Worm (Caenorhabditis elegans) whole organism, L3 larva: ENCODE measurements around the gene srt-45.
A peak's percentile ranks its signal among the peaks of the same experiment; 100 is the strongest.

Experiments used
- R02D3.7 ChIP-seq: fragments of 150-350 bp; optimal IDR thresholded peaks from 2 replicates; lab custom pipeline; 2014; ENCODE audit warnings: missing biosample characterization, missing genetic modification characterization
- ZK546.5 ChIP-seq: sonication (generic microtip); optimal IDR thresholded peaks from 2 replicates; lab custom pipeline; 2017; ENCODE audit warnings: missing biosample characterization, missing genetic modification characterization
- aly-2 ChIP-seq: fragments of 150-350 bp; optimal IDR thresholded peaks from 2 replicates; lab custom pipeline; 2014; ENCODE audit warnings: missing biosample characterization, missing genetic modification characterization
- ama-1 ChIP-seq: fragments of 150-350 bp; optimal IDR thresholded peaks from 2 replicates; lab custom pipeline; 2018
- ceh-16 ChIP-seq: sonication (generic microtip); optimal IDR thresholded peaks from 2 replicates; lab custom pipeline; 2017; ENCODE audit warnings: missing biosample characterization, missing genetic modification characterization
- ceh-82 ChIP-seq: fragments of 150-350 bp; optimal IDR thresholded peaks from 2 replicates; lab custom pipeline; 2014; ENCODE audit warnings: missing biosample characterization, missing genetic modification characterization
- ceh-9 ChIP-seq: sonication (generic microtip); optimal IDR thresholded peaks from 2 replicates; lab custom pipeline; 2018; ENCODE audit warnings: missing biosample characterization, missing genetic modification characterization
- daf-12 ChIP-seq: fragments of 150-350 bp; optimal IDR thresholded peaks from 2 replicates; lab custom pipeline; 2014; ENCODE audit warnings: missing biosample characterization, missing genetic modification reagents, missing genetic modification characterization
- egl-27 ChIP-seq: sonication (generic microtip); optimal IDR thresholded peaks from 4 replicates; lab custom pipeline; 2017; ENCODE audit warnings: missing biosample characterization, missing genetic modification reagents, missing genetic modification characterization
- egl-5 ChIP-seq: fragments of 150-350 bp; optimal IDR thresholded peaks from 2 replicates; lab custom pipeline; 2017; ENCODE audit warnings: missing biosample characterization, missing genetic modification reagents, missing genetic modification characterization, inconsistent platforms
- elt-1 ChIP-seq: fragments of 150-350 bp; optimal IDR thresholded peaks from 2 replicates; lab custom pipeline; 2014; ENCODE audit warnings: missing biosample characterization, missing genetic modification characterization
- elt-2 ChIP-seq: sonication (generic microtip); optimal IDR thresholded peaks from 2 replicates; lab custom pipeline; 2016; ENCODE audit warnings: missing genetic modification reagents, mild to moderate bottlenecking, missing genetic modification characterization, missing compliant biosample characterization
- elt-3 ChIP-seq, 3 experiments: fragments of 150-350 bp in 1 of 3; sonication (generic microtip) in 2 of 3; optimal IDR thresholded peaks; 2 replicates in 2 of 3; 4 replicates in 1 of 3; lab custom pipeline; 2014 to 2017; ENCODE audit warnings: missing biosample characterization in 3 of 3, missing genetic modification characterization in 3 of 3
- eor-1 ChIP-seq, 2 experiments: fragments of 150-350 bp; optimal IDR thresholded peaks; 2 replicates each; lab custom pipeline; 2014 to 2018; ENCODE audit warnings: missing biosample characterization in 2 of 2, missing genetic modification characterization in 2 of 2
- fkh-10 ChIP-seq: sonication (generic microtip); optimal IDR thresholded peaks from 2 replicates; lab custom pipeline; 2017; ENCODE audit warnings: missing biosample characterization, missing genetic modification reagents, missing genetic modification characterization
- hmg-11 ChIP-seq: sonication (generic microtip); optimal IDR thresholded peaks from 2 replicates; lab custom pipeline; 2016; ENCODE audit warnings: missing genetic modification characterization, missing compliant biosample characterization
- lin-15B ChIP-seq: fragments of 150-350 bp; optimal IDR thresholded peaks from 2 replicates; lab custom pipeline; 2014; ENCODE audit warnings: missing biosample characterization, missing genetic modification characterization
- lsy-12 ChIP-seq: sonication (generic microtip); optimal IDR thresholded peaks from 2 replicates; lab custom pipeline; 2016; ENCODE audit warnings: mild to moderate bottlenecking, missing genetic modification characterization, missing compliant biosample characterization
- mdl-1 ChIP-seq: fragments of 150-350 bp; optimal IDR thresholded peaks from 2 replicates; lab custom pipeline; 2014; ENCODE audit warnings: missing biosample characterization, missing genetic modification characterization
- nfya-1 ChIP-seq: sonication (generic microtip); optimal IDR thresholded peaks from 2 replicates; lab custom pipeline; 2017; ENCODE audit warnings: missing genetic modification characterization, mild to moderate bottlenecking, missing compliant biosample characterization, antibody characterized with exemption, moderate library complexity; ENCODE audit not compliant: insufficient read depth
- nhr-11 ChIP-seq: fragments of 150-350 bp; optimal IDR thresholded peaks from 2 replicates; lab custom pipeline; 2014; ENCODE audit warnings: missing biosample characterization, missing genetic modification characterization
- nhr-12 ChIP-seq: fragments of 150-350 bp; optimal IDR thresholded peaks from 2 replicates; lab custom pipeline; 2014; ENCODE audit warnings: missing biosample characterization, missing genetic modification characterization
- nhr-237 ChIP-seq: fragments of 150-350 bp; optimal IDR thresholded peaks from 2 replicates; lab custom pipeline; 2014; ENCODE audit warnings: missing biosample characterization, missing genetic modification characterization
- nhr-43 ChIP-seq: sonication (generic microtip); optimal IDR thresholded peaks from 2 replicates; lab custom pipeline; 2016; ENCODE audit warnings: mild to moderate bottlenecking, missing genetic modification characterization, missing compliant biosample characterization; ENCODE audit not compliant: poor library complexity, severe bottlenecking
- nhr-77 ChIP-seq: fragments of 150-350 bp; optimal IDR thresholded peaks from 2 replicates; lab custom pipeline; 2014; ENCODE audit warnings: missing biosample characterization, missing genetic modification characterization
- pqm-1 ChIP-seq: fragments of 150-350 bp; optimal IDR thresholded peaks from 2 replicates; lab custom pipeline; 2017; ENCODE audit warnings: missing biosample characterization, missing genetic modification characterization, inconsistent platforms
- sea-2 ChIP-seq: fragments of 150-350 bp; sonication (generic microtip); optimal IDR thresholded peaks from 4 replicates; lab custom pipeline; 2014; ENCODE audit warnings: missing biosample characterization, missing genetic modification reagents, missing genetic modification characterization
- skn-1 ChIP-seq: fragments of 150-350 bp; optimal IDR thresholded peaks from 2 replicates; lab custom pipeline; 2014; ENCODE audit warnings: missing biosample characterization, missing genetic modification characterization
- snpc-4 ChIP-seq: fragments of 150-350 bp; optimal IDR thresholded peaks from 2 replicates; lab custom pipeline; 2014; ENCODE audit warnings: missing biosample characterization, missing genetic modification characterization
- tbx-2 ChIP-seq: sonication (generic microtip); optimal IDR thresholded peaks from 2 replicates; lab custom pipeline; 2016; ENCODE audit warnings: mild to moderate bottlenecking, missing genetic modification characterization, missing compliant biosample characterization
- unc-39 ChIP-seq: sonication (generic microtip); optimal IDR thresholded peaks from 4 replicates; lab custom pipeline; 2017; ENCODE audit warnings: missing biosample characterization, missing genetic modification characterization
- unc-62 ChIP-seq: fragments of 150-350 bp; sonication (generic microtip); optimal IDR thresholded peaks from 4 replicates; lab custom pipeline; 2014; ENCODE audit warnings: missing biosample characterization, missing genetic modification reagents, missing genetic modification characterization
- zag-1 ChIP-seq: fragments of 150-350 bp; optimal IDR thresholded peaks from 2 replicates; lab custom pipeline; 2014; ENCODE audit warnings: missing biosample characterization, missing genetic modification characterization
- ztf-11 ChIP-seq: fragments of 150-350 bp; optimal IDR thresholded peaks from 2 replicates; lab custom pipeline; 2014; ENCODE audit warnings: missing biosample characterization, missing genetic modification characterization
- ztf-4 ChIP-seq: fragments of 150-350 bp; optimal IDR thresholded peaks from 2 replicates; lab custom pipeline; 2014; ENCODE audit warnings: missing biosample characterization, missing genetic modification characterization

Gene srt-45

ce11 chrV:19754331-19754730 is 29.6 kb upstream of the srt-45 start:
- TF ChIP-seq elt-2 (tag; lab: Kevin White, UChicago), result peak; percentile 60
- no peak for TF ChIP-seq tbx-2

- TF ChIP-seq ceh-9 (tag; lab: Kevin White, UChicago), result no peak
- TF ChIP-seq pqm-1 (tag; lab: Kevin White, UChicago), result peak; percentile 82
- no peak for TF ChIP-seq nhr-237 (tag; lab: Kevin White, UChicago)
- TF ChIP-seq elt-1, result no peak
- TF ChIP-seq nhr-11, result no peak
- TF ChIP-seq R02D3.7 (tag; lab: Kevin White, UChicago), result no peak
- no peak for TF ChIP-seq elt-3 (tag; optimal IDR thresholded peaks at IDR 0.05; lab: Kevin White, UChicago)
- TF ChIP-seq eor-1 (tag; optimal IDR thresholded peaks at IDR 0.05; lab: Kevin White, UChicago), result no peak
- TF ChIP-seq nhr-12 (tag; lab: Kevin White, UChicago), result no peak
- TF ChIP-seq elt-2 (tag; lab: Kevin White, UChicago), result peak; percentile 86
- no peak for TF ChIP-seq egl-5
These were observed 28.7 kb upstream of the srt-45 start, which contains the start of gene clec-50 for ce11 chrV:19755260-19755659. TSS of gene clec-50 (minus strand) at chrV:19755368.

ce11 chrV:19756253-19756652 is 27.7 kb upstream of the srt-45 start, which contains the start of gene W04E12.9:
TSS of gene W04E12.9 (plus strand) at chrV:19756553.
- TF ChIP-seq nhr-237 (tag; lab: Kevin White, UChicago) (no peak), R02D3.7 (tag; lab: Kevin White, UChicago) (no peak), elt-2 (tag; lab: Kevin White, UChicago) (no peak), nhr-77 (tag; lab: Kevin White, UChicago) (no peak), ztf-4 (tag; lab: Kevin White, UChicago) (no peak), aly-2 (tag; lab: Kevin White, UChicago) (no peak), hmg-11 (no peak), ztf-11 (tag; lab: Kevin White, UChicago) (no peak), fkh-10 (GFP tag; lab: Kevin White, UChicago) (no peak), eor-1 (tag; optimal IDR thresholded peaks at IDR 0.05; lab: Kevin White, UChicago) (no peak), pqm-1 (tag; lab: Kevin White, UChicago) (no peak), lin-15B (tag; lab: Kevin White, UChicago) (no peak), egl-27 (tag; lab: Kevin White, UChicago) (no peak), daf-12 (tag; lab: Kevin White, UChicago) (no peak)

- no peak for TF ChIP-seq zag-1
- no peak for TF ChIP-seq eor-1 (tag; optimal IDR thresholded peaks at IDR 0.05; lab: Kevin White, UChicago)
- TF ChIP-seq sea-2, result no peak
- no peak for TF ChIP-seq unc-39 (tag; lab: Kevin White, UChicago)
- no peak for TF ChIP-seq ztf-4 (tag; lab: Kevin White, UChicago)
- no peak for TF ChIP-seq lin-15B (tag; lab: Kevin White, UChicago)
- TF ChIP-seq elt-2 (tag; lab: Kevin White, UChicago), result no peak
- TF ChIP-seq nhr-237 (tag; lab: Kevin White, UChicago), result no peak
- no peak for TF ChIP-seq unc-62
- no peak for TF ChIP-seq mdl-1 (tag; lab: Kevin White, UChicago)
- no peak for TF ChIP-seq elt-3 (tag; optimal IDR thresholded peaks at IDR 0.05; lab: Kevin White, UChicago)
- TF ChIP-seq ceh-82, result no peak
- no peak for TF ChIP-seq fkh-10 (GFP tag; lab: Kevin White, UChicago)
- TF ChIP-seq ZK546.5 (tag; lab: Kevin White, UChicago), result no peak
- no peak for TF ChIP-seq lsy-12 (tag; lab: Kevin White, UChicago)
These were observed 24.6 kb upstream of the srt-45 start for ce11 chrV:19759282-19759681.

- TF ChIP-seq egl-5 (no peak), nhr-43 (tag; lab: Kevin White, UChicago) (no peak), skn-1 (tag; lab: Kevin White, UChicago) (no peak), snpc-4 (tag; lab: Kevin White, UChicago) (no peak)
These were observed 23.2 kb upstream of the srt-45 start, which contains the start of gene M162.5 for ce11 chrV:19760751-19761150. TSS of gene M162.5 (plus strand) at chrV:19761051.

ce11 chrV:19767719-19768118 is 16.2 kb upstream of the srt-45 start:
- TF ChIP-seq sea-2, result no peak
- TF ChIP-seq ceh-16, result no peak
- no peak for TF ChIP-seq egl-27 (tag; lab: Kevin White, UChicago)
- no peak for TF ChIP-seq egl-5
- peak; percentile 62 for TF ChIP-seq nfya-1
- TF ChIP-seq ama-1 (lab: Kevin White, UChicago), result no peak
